Fruit fly (Drosophila melanogaster): ENCODE data around the gene CG11983.

Gene CG11983

dm6 chr3R:9051937-9052680, 44.0 kb downstream of the CG11983 start, which contains the start of gene Kdm2 (continued):
- no peak for TF ChIP-seq Ssrp (tag; optimal IDR thresholded peaks at IDR 0.05)
- no peak for TF ChIP-seq Poxn (GFP tag; IDR thresholded peaks at IDR 0.05)
- TF ChIP-seq CG2875 (GFP tag; optimal IDR thresholded peaks at IDR 0.05), result no peak
- TF ChIP-seq vvl (GFP tag; IDR thresholded peaks at IDR 0.05), result no peak
- peak; percentile 41 for TF ChIP-seq corto (GFP tag; optimal IDR thresholded peaks at IDR 0.05)
- no peak for TF ChIP-seq Scr (GFP tag; IDR thresholded peaks at IDR 0.05; ENCODE audit: partially characterized antibody)
- TF ChIP-seq CG30020 (tag; optimal IDR thresholded peaks at IDR 0.05), result peak; percentile 18
- peak; percentile 73 for TF ChIP-seq sens (GFP tag)
- TF ChIP-seq CG1233 (GFP tag; optimal IDR thresholded peaks at IDR 0.05), result peak; percentile 30
- peak; percentile 18 for TF ChIP-seq CG7745 (tag; optimal IDR thresholded peaks at IDR 0.05)
- no peak for TF ChIP-seq Doc2 (GFP tag; IDR thresholded peaks at IDR 0.05)
- TF ChIP-seq CTCF (GFP tag; optimal IDR thresholded peaks at IDR 0.05), result peak; percentile 56
- TF ChIP-seq bab2 (GFP tag; optimal IDR thresholded peaks at IDR 0.05), result no peak
- no peak for TF ChIP-seq GATAe (GFP tag; conservative IDR thresholded peaks at IDR 0.05)
- no peak for TF ChIP-seq Blimp-1 (GFP tag; optimal IDR thresholded peaks at IDR 0.05)
- TF ChIP-seq repo (GFP tag; optimal IDR thresholded peaks at IDR 0.05), result no peak
- no peak for TF ChIP-seq z (GFP tag; IDR thresholded peaks at IDR 0.05)
- TF ChIP-seq fd96Cb (tag; optimal IDR thresholded peaks at IDR 0.05), result no peak
- peak; percentile 78 for TF ChIP-seq gfzf (GFP tag; optimal IDR thresholded peaks at IDR 0.05)
- TF ChIP-seq CG2199 (GFP tag; IDR thresholded peaks at IDR 0.05), result no peak
- TF ChIP-seq crc (GFP tag; optimal IDR thresholded peaks at IDR 0.05), result no peak
- no peak for TF ChIP-seq CG8388 (GFP tag; optimal IDR thresholded peaks at IDR 0.05)
- TF ChIP-seq caup (GFP tag; optimal IDR thresholded peaks at IDR 0.05; ENCODE audit: severe bottlenecking), result peak; percentile 9
- TF ChIP-seq CG17568 (GFP tag; optimal IDR thresholded peaks at IDR 0.05), result no peak
- TF ChIP-seq ab (GFP tag; optimal IDR thresholded peaks at IDR 0.05), result no peak
- no peak for TF ChIP-seq CG9932 (GFP tag; IDR thresholded peaks at IDR 0.05)
- TF ChIP-seq CG10431 (GFP tag; optimal IDR thresholded peaks at IDR 0.05), result peak; percentile 51
- TF ChIP-seq CG2129 (GFP tag; IDR thresholded peaks at IDR 0.05; ENCODE audit: partially characterized antibody), result no peak
- TF ChIP-seq zf30C (GFP tag; optimal IDR thresholded peaks at IDR 0.05), result peak; percentile 31
- TF ChIP-seq Jarid2 (GFP tag; optimal IDR thresholded peaks at IDR 0.05), result peak; percentile 93
- no peak for TF ChIP-seq Ets97D (GFP tag; optimal IDR thresholded peaks at IDR 0.05)
- TF ChIP-seq CG10366 (GFP tag; IDR thresholded peaks at IDR 0.05), result no peak
- no peak for TF ChIP-seq zen2 (GFP tag; IDR thresholded peaks at IDR 0.05; ENCODE audit: partially characterized antibody)
- peak; percentile 42 for TF ChIP-seq CG11504 (tag; optimal IDR thresholded peaks at IDR 0.05)
- no peak for TF ChIP-seq CG3407 (GFP tag; optimal IDR thresholded peaks at IDR 0.05)
- TF ChIP-seq tgo (GFP tag; IDR thresholded peaks at IDR 0.05), result no peak
- no peak for TF ChIP-seq CG14860 (GFP tag; IDR thresholded peaks at IDR 0.05; ENCODE audit: partially characterized antibody)
- TF ChIP-seq Drgx (GFP tag; IDR thresholded peaks at IDR 0.05), result no peak
- TF ChIP-seq croc (GFP tag; conservative IDR thresholded peaks at IDR 0.05), result no peak
- TF ChIP-seq ERR (GFP tag; optimal IDR thresholded peaks at IDR 0.05), result no peak
- TF ChIP-seq CG7839 (tag; optimal IDR thresholded peaks at IDR 0.05), result peak; percentile 31
- TF ChIP-seq Sin3A (optimal IDR thresholded peaks at IDR 0.05), result no peak

Measured in whole organism, embryonic.